Worm (Caenorhabditis elegans) whole organism, L3 larva: Measurements from ENCODE around the gene nhr-34.

Experiments used
- R02D3.7 ChIP-seq: fragments of 150-350 bp; optimal IDR thresholded peaks from 2 replicates; lab custom pipeline; 2014; ENCODE audit warnings: missing biosample characterization, missing genetic modification characterization
- ZK546.5 ChIP-seq: sonication (generic microtip); optimal IDR thresholded peaks from 2 replicates; lab custom pipeline; 2017; ENCODE audit warnings: missing biosample characterization, missing genetic modification characterization
- aly-2 ChIP-seq: fragments of 150-350 bp; optimal IDR thresholded peaks from 2 replicates; lab custom pipeline; 2014; ENCODE audit warnings: missing biosample characterization, missing genetic modification characterization
- ceh-16 ChIP-seq: sonication (generic microtip); optimal IDR thresholded peaks from 2 replicates; lab custom pipeline; 2017; ENCODE audit warnings: missing biosample characterization, missing genetic modification characterization
- ceh-28 ChIP-seq: fragments of 150-350 bp; optimal IDR thresholded peaks from 2 replicates; lab custom pipeline; 2014; ENCODE audit warnings: missing biosample characterization, missing genetic modification reagents, missing genetic modification characterization
- ceh-82 ChIP-seq: fragments of 150-350 bp; optimal IDR thresholded peaks from 2 replicates; lab custom pipeline; 2014; ENCODE audit warnings: missing biosample characterization, missing genetic modification characterization
- daf-12 ChIP-seq: fragments of 150-350 bp; optimal IDR thresholded peaks from 2 replicates; lab custom pipeline; 2014; ENCODE audit warnings: missing biosample characterization, missing genetic modification reagents, missing genetic modification characterization
- egl-5 ChIP-seq: fragments of 150-350 bp; optimal IDR thresholded peaks from 2 replicates; lab custom pipeline; 2017; ENCODE audit warnings: missing biosample characterization, missing genetic modification reagents, missing genetic modification characterization, inconsistent platforms
- elt-1 ChIP-seq: fragments of 150-350 bp; optimal IDR thresholded peaks from 2 replicates; lab custom pipeline; 2014; ENCODE audit warnings: missing biosample characterization, missing genetic modification characterization
- elt-2 ChIP-seq: sonication (generic microtip); optimal IDR thresholded peaks from 2 replicates; lab custom pipeline; 2016; ENCODE audit warnings: missing genetic modification reagents, mild to moderate bottlenecking, missing genetic modification characterization, missing compliant biosample characterization
- eor-1 ChIP-seq, 2 experiments: fragments of 150-350 bp; optimal IDR thresholded peaks; 2 replicates each; lab custom pipeline; 2014 to 2018; ENCODE audit warnings: missing biosample characterization in 2 of 2, missing genetic modification characterization in 2 of 2
- fkh-10 ChIP-seq: sonication (generic microtip); optimal IDR thresholded peaks from 2 replicates; lab custom pipeline; 2017; ENCODE audit warnings: missing biosample characterization, missing genetic modification reagents, missing genetic modification characterization
- fos-1 ChIP-seq: fragments of 150-350 bp; optimal IDR thresholded peaks from 2 replicates; lab custom pipeline; 2014; ENCODE audit warnings: missing biosample characterization, missing genetic modification characterization
- hmg-11 ChIP-seq: sonication (generic microtip); optimal IDR thresholded peaks from 2 replicates; lab custom pipeline; 2016; ENCODE audit warnings: missing genetic modification characterization, missing compliant biosample characterization
- jun-1 ChIP-seq: fragments of 150-350 bp; optimal IDR thresholded peaks from 2 replicates; lab custom pipeline; 2014; ENCODE audit warnings: missing biosample characterization, missing genetic modification reagents, missing genetic modification characterization
- lin-15B ChIP-seq: fragments of 150-350 bp; optimal IDR thresholded peaks from 2 replicates; lab custom pipeline; 2014; ENCODE audit warnings: missing biosample characterization, missing genetic modification characterization
- mml-1 ChIP-seq: fragments of 150-350 bp; sonication (generic microtip); optimal IDR thresholded peaks from 3 replicates; lab custom pipeline; 2014; ENCODE audit warnings: missing biosample characterization, missing genetic modification characterization
- nfya-1 ChIP-seq: sonication (generic microtip); optimal IDR thresholded peaks from 2 replicates; lab custom pipeline; 2017; ENCODE audit warnings: missing genetic modification characterization, mild to moderate bottlenecking, missing compliant biosample characterization, antibody characterized with exemption, moderate library complexity; ENCODE audit not compliant: insufficient read depth
- nhr-11 ChIP-seq: fragments of 150-350 bp; optimal IDR thresholded peaks from 2 replicates; lab custom pipeline; 2014; ENCODE audit warnings: missing biosample characterization, missing genetic modification characterization
- nhr-12 ChIP-seq: fragments of 150-350 bp; optimal IDR thresholded peaks from 2 replicates; lab custom pipeline; 2014; ENCODE audit warnings: missing biosample characterization, missing genetic modification characterization
- nhr-25 ChIP-seq: sonication (generic microtip); optimal IDR thresholded peaks from 2 replicates; lab custom pipeline; 2017; ENCODE audit warnings: missing biosample characterization, missing genetic modification characterization
- nhr-28 ChIP-seq: fragments of 150-350 bp; optimal IDR thresholded peaks from 2 replicates; lab custom pipeline; 2014; ENCODE audit warnings: missing biosample characterization, missing genetic modification characterization
- nhr-67 ChIP-seq: fragments of 150-350 bp; optimal IDR thresholded peaks from 2 replicates; lab custom pipeline; 2014; ENCODE audit warnings: missing biosample characterization, missing genetic modification characterization
- nhr-76 ChIP-seq: fragments of 150-350 bp; sonication (generic microtip); optimal IDR thresholded peaks from 5 replicates; lab custom pipeline; 2014; ENCODE audit warnings: missing biosample characterization, missing genetic modification characterization
- pha-4 ChIP-seq: fragments of 150-350 bp; optimal IDR thresholded peaks from 2 replicates; lab custom pipeline; 2014; ENCODE audit warnings: missing biosample characterization, missing genetic modification reagents, missing genetic modification characterization
- pqm-1 ChIP-seq: fragments of 150-350 bp; optimal IDR thresholded peaks from 2 replicates; lab custom pipeline; 2017; ENCODE audit warnings: missing biosample characterization, missing genetic modification characterization, inconsistent platforms
- skn-1 ChIP-seq: fragments of 150-350 bp; optimal IDR thresholded peaks from 2 replicates; lab custom pipeline; 2014; ENCODE audit warnings: missing biosample characterization, missing genetic modification characterization
- unc-39 ChIP-seq: sonication (generic microtip); optimal IDR thresholded peaks from 4 replicates; lab custom pipeline; 2017; ENCODE audit warnings: missing biosample characterization, missing genetic modification characterization
- unc-62 ChIP-seq: fragments of 150-350 bp; sonication (generic microtip); optimal IDR thresholded peaks from 4 replicates; lab custom pipeline; 2014; ENCODE audit warnings: missing biosample characterization, missing genetic modification reagents, missing genetic modification characterization
- zag-1 ChIP-seq: fragments of 150-350 bp; optimal IDR thresholded peaks from 2 replicates; lab custom pipeline; 2014; ENCODE audit warnings: missing biosample characterization, missing genetic modification characterization
- ztf-11 ChIP-seq: fragments of 150-350 bp; optimal IDR thresholded peaks from 2 replicates; lab custom pipeline; 2014; ENCODE audit warnings: missing biosample characterization, missing genetic modification characterization
- ztf-4 ChIP-seq: fragments of 150-350 bp; optimal IDR thresholded peaks from 2 replicates; lab custom pipeline; 2014; ENCODE audit warnings: missing biosample characterization, missing genetic modification characterization

The nhr-34 gene

DNA sequence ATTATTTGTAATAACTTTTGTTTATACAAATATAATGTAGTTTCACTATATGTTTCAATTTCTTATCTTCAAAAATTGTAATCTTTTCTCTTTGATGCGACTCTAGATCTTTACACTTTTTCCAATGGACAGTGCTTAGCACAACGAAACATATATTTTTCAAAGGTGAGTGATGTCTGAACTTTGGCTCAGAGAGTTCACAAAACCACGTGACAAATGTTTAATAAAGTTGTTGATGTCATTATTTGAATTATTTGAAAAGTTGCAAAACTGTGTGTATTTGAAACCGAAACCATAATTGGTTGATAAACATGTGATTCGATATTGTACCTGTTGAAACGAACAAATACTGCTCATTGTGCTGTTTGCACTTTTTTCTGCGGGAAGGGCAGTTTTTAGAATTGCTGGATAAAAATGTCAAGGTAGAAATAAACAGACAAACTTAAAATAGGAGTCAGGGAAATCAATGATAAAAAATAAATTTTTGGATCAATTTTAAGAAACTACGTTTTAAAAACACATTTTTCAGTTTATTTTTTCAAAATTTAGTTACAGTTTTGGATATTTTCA, 7.3 kb downstream of the nhr-34 start:
- TF ChIP-seq nfya-1 (tag; lab: Kevin White, UChicago) (peak; percentile 18), nhr-12 (tag; lab: Kevin White, UChicago) (no peak), pqm-1 (tag; lab: Kevin White, UChicago) (peak; percentile 82), zag-1 (tag; lab: Kevin White, UChicago) (no peak), pha-4 (tag; lab: Kevin White, UChicago) (peak; percentile 60), jun-1 (tag; lab: Kevin White, UChicago) (peak; percentile 52), elt-2 (tag; lab: Kevin White, UChicago) (peak; percentile 56), mml-1 (no peak)

DNA sequence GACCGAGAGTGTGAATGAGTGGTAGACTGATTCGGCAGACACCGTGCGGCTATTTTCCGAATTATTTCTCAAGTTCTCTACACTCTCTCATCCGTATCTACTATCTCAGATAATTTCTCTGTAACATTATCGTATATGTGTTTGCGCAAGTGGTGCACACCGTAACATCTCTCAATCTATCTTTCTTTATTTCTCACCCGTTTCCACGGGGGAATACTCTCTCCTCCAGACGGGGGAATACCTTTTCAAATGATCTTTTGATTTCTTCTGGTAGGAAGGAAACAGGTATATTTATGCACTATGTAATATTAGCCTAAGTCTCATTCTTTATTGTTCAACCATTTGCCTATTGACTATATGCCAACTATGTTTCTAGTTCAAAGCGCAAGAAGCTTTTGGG, 8.4 kb downstream of the nhr-34 start:
- TF ChIP-seq ztf-11: no peak
- peak; percentile 43 for TF ChIP-seq pha-4 (tag; lab: Kevin White, UChicago)
- no peak for TF ChIP-seq lin-15B
- TF ChIP-seq nhr-11 (tag; lab: Kevin White, UChicago): no peak
- TF ChIP-seq nhr-67 (tag; lab: Kevin White, UChicago): no peak
- no peak for TF ChIP-seq ZK546.5
- TF ChIP-seq fkh-10: no peak
- TF ChIP-seq nfya-1 (tag; lab: Kevin White, UChicago): no peak
- TF ChIP-seq nhr-25 (tag; lab: Kevin White, UChicago): peak; percentile 20
- no peak for TF ChIP-seq skn-1

DNA sequence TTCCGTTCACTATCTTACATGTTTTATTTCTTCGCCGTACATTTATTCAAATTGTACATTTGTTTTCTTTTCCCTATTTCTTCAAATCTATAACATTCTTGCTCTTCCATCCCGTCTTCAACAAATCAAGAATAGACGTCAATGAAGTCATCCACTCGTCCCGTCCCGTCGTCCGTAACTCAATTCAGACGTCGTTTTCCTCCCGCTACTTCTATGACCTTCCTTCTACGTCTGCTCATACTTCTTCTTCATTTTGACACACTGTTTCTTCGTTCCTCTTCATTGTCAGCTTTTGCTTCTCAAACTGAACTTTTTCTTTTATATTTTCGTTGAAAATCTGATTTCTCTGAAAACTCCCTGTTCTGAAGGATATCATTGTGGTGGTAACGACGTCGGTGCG, 15.5 kb downstream of the nhr-34 start:
- TF ChIP-seq fkh-10: peak; percentile 74
- TF ChIP-seq zag-1 (tag; lab: Kevin White, UChicago): no peak
- TF ChIP-seq elt-1: no peak
- TF ChIP-seq eor-1 (tag; optimal IDR thresholded peaks at IDR 0.05; lab: Kevin White, UChicago): no peak
- TF ChIP-seq nhr-76: no peak
- TF ChIP-seq, all 47 proteins: peak for 1

DNA sequence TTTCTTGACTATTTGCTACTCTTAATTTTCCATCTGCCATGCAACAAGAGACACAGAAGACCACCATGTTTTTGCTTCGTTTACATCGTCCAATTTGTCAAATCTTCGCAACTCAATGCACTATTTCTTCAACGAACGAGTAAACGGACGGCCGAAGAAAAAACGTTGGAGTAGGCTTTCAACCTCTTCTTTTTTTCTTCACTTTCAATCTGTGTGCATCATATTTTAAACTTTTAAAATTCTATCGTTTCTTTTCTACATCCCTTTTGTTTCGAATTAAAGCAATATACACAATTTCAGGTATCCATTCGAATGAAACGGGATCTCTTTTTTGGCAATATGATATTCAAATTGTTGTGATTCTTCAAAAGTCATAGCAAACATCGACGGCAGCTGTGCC, 17.7 kb downstream of the nhr-34 start, which contains the start of gene acc-1:
TSS of gene acc-1 (plus strand) at position 301 of the 400 bp plus-strand sequence.
- TF ChIP-seq unc-62: no peak
- TF ChIP-seq lin-15B: no peak
- no peak for TF ChIP-seq R02D3.7 (tag; lab: Kevin White, UChicago)
- TF ChIP-seq aly-2 (tag; lab: Kevin White, UChicago): no peak
- TF ChIP-seq pha-4 (tag; lab: Kevin White, UChicago): no peak
- no peak for TF ChIP-seq fos-1
- no peak for TF ChIP-seq nhr-25 (tag; lab: Kevin White, UChicago)
- TF ChIP-seq ztf-4: no peak
- TF ChIP-seq ceh-82 (tag; lab: Kevin White, UChicago): no peak

DNA sequence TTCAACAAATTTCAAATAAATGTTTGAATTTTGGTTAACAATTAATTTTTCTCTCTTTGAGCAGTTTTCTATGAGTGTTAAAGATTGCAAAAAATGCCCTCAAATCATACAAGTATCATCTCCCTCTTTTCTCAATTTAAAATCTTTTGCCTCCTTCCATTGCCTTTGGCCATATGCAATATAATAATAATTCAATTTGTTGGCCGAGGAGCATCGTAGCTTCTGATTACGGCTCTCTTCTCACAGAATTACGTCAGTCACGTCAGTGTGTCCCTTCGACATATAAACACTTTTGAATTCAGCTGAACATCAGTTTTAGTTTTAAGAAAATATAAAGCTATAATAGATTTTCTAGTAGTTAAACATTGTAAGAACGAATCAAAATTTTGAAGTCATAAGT, 19.9 kb downstream of the nhr-34 start:
- TF ChIP-seq nhr-28 (tag; lab: Kevin White, UChicago) (no peak), fkh-10 (no peak), ceh-28 (tag; lab: Kevin White, UChicago) (no peak), aly-2 (tag; lab: Kevin White, UChicago) (no peak), daf-12 (no peak), ceh-16 (tag; lab: Kevin White, UChicago) (no peak), nhr-12 (tag; lab: Kevin White, UChicago) (no peak), elt-2 (tag; lab: Kevin White, UChicago) (no peak), ceh-82 (tag; lab: Kevin White, UChicago) (no peak), hmg-11 (no peak), unc-62 (no peak)

DNA sequence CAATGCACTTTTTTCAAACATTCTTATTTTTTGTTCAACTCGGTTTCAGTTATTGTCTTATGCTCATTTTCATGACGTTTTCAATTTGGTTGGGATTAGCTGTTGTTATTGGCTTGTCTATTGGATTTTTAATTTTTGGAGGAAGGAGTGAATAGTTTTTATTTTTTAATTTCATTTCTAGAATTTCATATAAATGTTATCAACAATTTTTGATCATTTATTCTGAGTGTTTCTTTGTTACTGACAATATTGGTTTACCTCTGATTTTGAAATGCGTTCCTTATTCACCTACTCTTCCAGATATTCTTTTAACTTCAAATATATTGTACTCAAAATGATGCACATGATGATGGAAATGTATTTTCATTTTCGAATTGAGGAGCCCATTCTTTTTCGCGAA, 21.5 kb downstream of the nhr-34 start, which contains the start of gene F58G6.7:
TSS of gene F58G6.7 (plus strand) at position 301 of the 400 bp plus-strand sequence.
- TF ChIP-seq nhr-11 (tag; lab: Kevin White, UChicago): no peak
- no peak for TF ChIP-seq pha-4 (tag; lab: Kevin White, UChicago)
- no peak for TF ChIP-seq R02D3.7 (tag; lab: Kevin White, UChicago)
- TF ChIP-seq eor-1 (tag; optimal IDR thresholded peaks at IDR 0.05; lab: Kevin White, UChicago): no peak
- no peak for TF ChIP-seq egl-5 (tag; lab: Kevin White, UChicago)
- no peak for TF ChIP-seq unc-39
- no peak for TF ChIP-seq ceh-82 (tag; lab: Kevin White, UChicago)
- no peak for TF ChIP-seq aly-2 (tag; lab: Kevin White, UChicago)
- TF ChIP-seq fkh-10: no peak
- no peak for TF ChIP-seq pqm-1 (tag; lab: Kevin White, UChicago)
- no peak for TF ChIP-seq mml-1
- TF ChIP-seq, all 47 proteins: peak for 0
